Worm (Caenorhabditis elegans) whole organism, young adult: ENCODE measurements around the gene unc-96.

Source experiments
- F23B12.7 ChIP-seq: sonication (generic microtip); optimal IDR thresholded peaks from 2 replicates; lab custom pipeline; 2017; ENCODE audit warnings: missing genetic modification characterization, mild to moderate bottlenecking, missing compliant biosample characterization, antibody characterized with exemption, moderate library complexity; ENCODE audit not compliant: insufficient read depth
- egrh-3 ChIP-seq: fragments of 200-800 bp; sonication (Bioruptor generic); IDR thresholded peaks from 2 replicates; pipeline ENCODE4 v1.3.6; 2022; ENCODE audit warnings: missing genetic modification reagents, missing genetic modification characterization, missing compliant biosample characterization
- hlh-12 ChIP-seq: sonication (generic microtip); optimal IDR thresholded peaks from 2 replicates; lab custom pipeline; 2016; ENCODE audit warnings: missing genetic modification characterization, missing compliant biosample characterization
- nhr-90 ChIP-seq: sonication (generic microtip); optimal IDR thresholded peaks from 2 replicates; lab custom pipeline; 2016; ENCODE audit warnings: missing genotype, mild to moderate bottlenecking, missing genetic modification characterization, missing compliant biosample characterization
- snpc-4 ChIP-seq, 5 experiments: fragments of 150-350 bp in 1 of 5; sonication (generic microtip) in 4 of 5; optimal IDR thresholded peaks; 2 replicates each; lab custom pipeline; 2014 to 2018; ENCODE audit warnings: missing genetic modification characterization in 5 of 5, missing biosample characterization in 3 of 5, antibody characterized with exemption in 2 of 5, mild to moderate bottlenecking in 2 of 5, missing compliant biosample characterization in 2 of 5, missing genotype in 2 of 5, moderate library complexity in 2 of 5, missing genetic modification reagents in 1 of 5
- zfh-2 ChIP-seq: fragments of 200-800 bp; sonication (Bioruptor generic); conservative IDR thresholded peaks from 2 replicates; pipeline ENCODE4 v1.3.6; 2022; ENCODE audit warnings: missing genetic modification reagents, missing genetic modification characterization, missing compliant biosample characterization

unc-96 gene

ce11 chrX:571367-571766, 49.7 kb downstream of the unc-96 start:
- TF ChIP-seq zfh-2 (GFP tag; lab: Robert Waterston, UW), result 0 out of 2 replicates have a peak, but pooled peaks have one; percentile 16
- no peak for TF ChIP-seq hlh-12 (tag; lab: Kevin White, UChicago)
- TF ChIP-seq snpc-4 (GFP tag; optimal IDR thresholded peaks at IDR 0.05; lab: Kevin White, UChicago), result no peak
- peak in 2 of 4 experiments; percentile 64 to 72 for TF ChIP-seq snpc-4 (tag; optimal IDR thresholded peaks at IDR 0.05; lab: Kevin White, UChicago)
- TF ChIP-seq egrh-3 (GFP tag; lab: Robert Waterston, UW), result no peak
- TF ChIP-seq nhr-90 (tag; lab: Kevin White, UChicago), result no peak
- TF ChIP-seq F23B12.7 (tag; lab: Kevin White, UChicago), result no peak
- TF ChIP-seq, all 124 proteins: peak for 2
